Worm (Caenorhabditis elegans): ENCODE results near the gene C25A8.1.

- no peak for TF ChIP-seq nhr-23 (tag; optimal IDR thresholded peaks at IDR 0.05)
- no peak for TF ChIP-seq nhr-25 (tag; optimal IDR thresholded peaks at IDR 0.05)
- TF ChIP-seq snpc-4 (tag; optimal IDR thresholded peaks at IDR 0.05) = no peak
- no peak for TF ChIP-seq ztf-4 (tag; optimal IDR thresholded peaks at IDR 0.05)
- TF ChIP-seq unc-62 (GFP tag; optimal IDR thresholded peaks at IDR 0.05) = no peak
- TF ChIP-seq mdl-1 (tag; optimal IDR thresholded peaks at IDR 0.05) = no peak
- no peak for TF ChIP-seq nhr-77 (tag; optimal IDR thresholded peaks at IDR 0.05)
- no peak for TF ChIP-seq sea-2 (GFP tag; optimal IDR thresholded peaks at IDR 0.05)
- no peak for TF ChIP-seq nhr-67 (tag; optimal IDR thresholded peaks at IDR 0.05)
- no peak for TF ChIP-seq fos-1 (tag; optimal IDR thresholded peaks at IDR 0.05)
Measured at ce11 chrIV:6986835-6987234, 24.1 kb upstream of the C25A8.1 start, which contains the start of gene prkl-1.
